Worm (Caenorhabditis elegans): Measurements from ENCODE around the gene ZK792.4.
A peak's percentile ranks its signal among the peaks of the same experiment; 100 is the strongest.

Gene ZK792.4

DNA sequence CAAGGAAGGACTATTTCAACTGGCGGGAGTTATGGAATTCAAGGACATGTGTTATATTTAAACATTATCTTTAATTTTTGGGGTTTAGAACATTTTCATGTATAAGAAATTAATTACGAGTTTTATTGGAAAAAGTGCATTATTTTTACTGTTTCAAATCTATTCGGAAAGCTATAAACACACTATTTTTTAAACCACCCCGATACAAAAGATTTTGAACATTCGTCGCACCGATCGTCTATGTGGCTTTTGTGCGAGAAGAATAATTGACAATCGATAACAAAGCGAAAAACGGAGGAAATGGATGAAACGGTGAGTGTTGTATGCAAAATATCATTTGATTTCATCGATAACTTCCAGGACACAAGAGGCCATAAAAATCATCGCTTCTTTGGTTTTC is 16.8 kb downstream of the ZK792.4 start, which contains the start of gene ZK809.9:
TSS of gene ZK809.9 (plus strand) at position 301 of the 400 bp plus-strand sequence.
- TF ChIP-seq Y48G9A.11 (GFP tag; IDR thresholded peaks at IDR 0.05): no peak
- TF ChIP-seq madf-9 (GFP tag; conservative IDR thresholded peaks at IDR 0.05): no peak
- no peak for TF ChIP-seq egl-27 (tag; optimal IDR thresholded peaks at IDR 0.05)
- no peak for TF ChIP-seq mes-2 (tag; optimal IDR thresholded peaks at IDR 0.05; ENCODE audit: poor library complexity, severe bottlenecking)
- no peak for TF ChIP-seq skn-1 (tag; optimal IDR thresholded peaks at IDR 0.05)
- no peak for TF ChIP-seq spr-3 (GFP tag; optimal IDR thresholded peaks at IDR 0.05)
- TF ChIP-seq Y5F2A.4 (GFP tag; optimal IDR thresholded peaks at IDR 0.05): no peak
- TF ChIP-seq mdl-1 (tag; optimal IDR thresholded peaks at IDR 0.05): no peak
- TF ChIP-seq daf-16 (GFP tag; optimal IDR thresholded peaks at IDR 0.05): no peak
- TF ChIP-seq daf-16 (tag; optimal IDR thresholded peaks at IDR 0.05): no peak
- TF ChIP-seq unc-62 (GFP tag; optimal IDR thresholded peaks at IDR 0.05 in 1 of 2): no peak
- TF ChIP-seq unc-62 (tag; optimal IDR thresholded peaks at IDR 0.05): no peak
- TF ChIP-seq nhr-76 (tag; optimal IDR thresholded peaks at IDR 0.05): no peak

DNA sequence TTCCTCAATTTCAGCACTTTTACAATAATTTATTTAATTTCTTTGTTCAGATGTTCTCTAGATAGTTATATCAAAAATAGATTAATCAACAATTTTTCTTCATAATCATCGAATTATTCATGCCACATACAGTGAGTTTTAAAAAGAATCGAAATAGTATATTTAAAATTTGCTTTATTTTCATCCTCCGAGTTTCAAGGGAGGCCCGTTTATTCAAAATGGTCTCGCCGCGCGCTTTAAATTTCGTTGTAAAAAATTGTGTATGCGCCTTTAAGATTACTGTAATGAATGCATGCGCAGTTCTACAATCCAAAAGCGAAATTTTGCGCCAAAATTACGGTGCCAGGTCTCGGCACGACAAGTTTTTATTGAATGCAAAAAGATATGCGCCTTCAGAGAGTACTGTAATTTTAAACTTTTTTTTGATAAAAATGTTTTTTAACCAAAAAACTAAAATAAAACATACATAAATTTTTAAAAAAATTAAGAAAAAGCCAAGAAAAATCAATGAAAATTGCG is 22.0 kb downstream of the ZK792.4 start, which contains the start of gene ZK792.1:
TSS of gene ZK792.1 (plus strand) at position 51 of the 519 bp plus-strand sequence.
- TF ChIP-seq set-16 (GFP tag; IDR thresholded peaks at IDR 0.05) (no peak), aha-1 (tag) (peak; percentile 49), ceh-62 (tag; optimal IDR thresholded peaks at IDR 0.05) (no peak)

DNA sequence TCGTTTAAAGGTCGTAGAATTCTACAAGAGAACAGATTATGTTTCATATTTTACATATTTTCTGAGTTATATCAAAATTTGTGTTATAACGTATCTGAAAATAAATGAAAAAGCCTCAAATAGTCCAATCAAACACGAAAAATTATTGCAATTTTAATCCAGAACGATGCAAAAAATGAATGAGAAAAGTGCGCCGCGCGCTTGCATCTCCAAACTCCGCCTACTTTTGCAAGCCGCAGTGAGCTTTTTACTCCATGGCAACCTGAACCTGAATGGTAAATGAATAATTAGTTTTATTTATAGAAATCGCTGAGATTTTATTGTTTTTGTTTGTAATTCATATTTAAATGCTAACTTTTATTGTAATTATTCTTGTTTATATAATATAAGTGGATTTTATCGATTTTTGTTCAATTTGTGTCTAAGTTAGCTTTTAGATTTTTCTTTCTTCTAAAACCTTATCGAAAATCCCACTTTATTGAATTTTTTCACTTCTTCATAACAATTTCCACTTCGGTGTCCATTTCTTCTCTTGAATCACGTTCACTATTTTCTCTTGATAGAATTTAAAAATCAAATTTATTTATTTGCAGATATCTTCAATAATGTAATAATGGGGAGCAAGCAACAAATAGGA is 25.5 kb downstream of the ZK792.4 start, which contains the start of gene ZK809.5:
TSS of gene ZK809.5 (plus strand) at position 587 of the 637 bp plus-strand sequence.
- TF ChIP-seq nhr-10 (tag; optimal IDR thresholded peaks at IDR 0.05) (no peak), mes-2 (tag; optimal IDR thresholded peaks at IDR 0.05; ENCODE audit: poor library complexity, severe bottlenecking) (peak; percentile 54), nhr-42 (GFP tag; IDR thresholded peaks at IDR 0.05) (no peak), rbr-2 (tag; optimal IDR thresholded peaks at IDR 0.05) (no peak), zfp-3 (GFP tag; conservative IDR thresholded peaks at IDR 0.05) (no peak), tra-1 (GFP tag; IDR thresholded peaks at IDR 0.05) (no peak), nhr-48 (tag; optimal IDR thresholded peaks at IDR 0.05) (no peak), duxl-1 (tag; optimal IDR thresholded peaks at IDR 0.05; ENCODE audit: poor library complexity) (no peak), lim-7 (GFP tag; IDR thresholded peaks at IDR 0.05) (no peak), daf-8 (GFP tag; IDR thresholded peaks at IDR 0.05) (no peak), aha-1 (tag) (peak; percentile 46), ama-1 (optimal IDR thresholded peaks at IDR 0.05) (no peak), lsy-2 (tag; optimal IDR thresholded peaks at IDR 0.05) (peak in 1 of 2 experiments; percentile 20), unc-130 (GFP tag; optimal IDR thresholded peaks at IDR 0.05) (no peak), ceh-32 (tag; optimal IDR thresholded peaks at IDR 0.05; ENCODE audit: poor library complexity) (no peak), F49E8.2 (tag; optimal IDR thresholded peaks at IDR 0.05; ENCODE audit: borderline replicate concordance) (no peak)

DNA sequence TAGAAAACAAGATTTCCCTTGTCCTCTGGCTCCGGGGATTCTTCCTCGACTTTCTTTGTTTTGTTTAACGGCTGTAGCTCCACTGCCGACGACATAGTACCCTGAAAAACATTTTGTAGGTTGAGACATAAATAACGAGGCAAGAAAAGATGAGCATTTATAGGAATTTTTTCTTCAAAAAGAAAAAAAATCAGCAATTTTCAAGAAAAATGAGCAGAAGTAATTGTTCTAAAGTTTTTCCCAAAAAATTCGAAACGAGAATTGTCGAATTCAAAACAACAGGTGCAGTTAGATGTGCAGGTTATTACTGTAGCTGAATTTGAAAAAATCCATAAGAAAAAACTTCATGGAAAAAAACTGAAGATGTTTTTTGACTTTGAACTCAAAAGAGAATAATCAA is 26.4 kb downstream of the ZK792.4 start, which contains the start of gene ent-1:
TSS of gene ent-1 (minus strand) at position 101 of the 400 bp plus-strand sequence.
- TF ChIP-seq spr-1 (tag; optimal IDR thresholded peaks at IDR 0.05) (no peak), ama-1 (optimal IDR thresholded peaks at IDR 0.05) (no peak), nhr-6 (tag; optimal IDR thresholded peaks at IDR 0.05) (no peak), ZK546.5 (tag; optimal IDR thresholded peaks at IDR 0.05) (no peak), aha-1 (tag) (peak; percentile 70), lin-1 (GFP tag; IDR thresholded peaks at IDR 0.05) (no peak), lsy-2 (tag; optimal IDR thresholded peaks at IDR 0.05) (peak in 1 of 2 experiments; percentile 9), R02D3.7 (tag; optimal IDR thresholded peaks at IDR 0.05) (no peak), mes-2 (tag; optimal IDR thresholded peaks at IDR 0.05; ENCODE audit: poor library complexity, severe bottlenecking) (no peak)
